Fruit fly (Drosophila melanogaster): ENCODE data around the gene CG32640.

CG32640 gene

dm6 chrX:13143100-13143499, 34.7 kb upstream of the CG32640 start (continued):
- TF ChIP-seq dmrt99B (tag; optimal IDR thresholded peaks at IDR 0.05): peak; percentile 74
- TF ChIP-seq CG7556 (GFP tag; optimal IDR thresholded peaks at IDR 0.05): no peak
- no peak for TF ChIP-seq CG31224 (GFP tag; IDR thresholded peaks at IDR 0.05)
- peak; percentile 21 for TF ChIP-seq ind (GFP tag; optimal IDR thresholded peaks at IDR 0.05)
- TF ChIP-seq CG4328 (GFP tag; optimal IDR thresholded peaks at IDR 0.05): no peak
- TF ChIP-seq CG17612 (GFP tag; IDR thresholded peaks at IDR 0.05): no peak
- TF ChIP-seq CG11723 (GFP tag; optimal IDR thresholded peaks at IDR 0.05): no peak
- peak; percentile 39 for TF ChIP-seq PHDP (tag; optimal IDR thresholded peaks at IDR 0.05)
- 0 out of 3 replicates have a peak, but pooled peaks have one; percentile 31 for TF ChIP-seq ase (GFP tag; IDR thresholded peaks at IDR 0.05)
- TF ChIP-seq chn (GFP tag; optimal IDR thresholded peaks at IDR 0.05): no peak
- no peak for TF ChIP-seq CG15514 (GFP tag; optimal IDR thresholded peaks at IDR 0.05)
- TF ChIP-seq al (GFP tag; IDR thresholded peaks at IDR 0.05): no peak
- 0 out of 2 replicates have a peak, but pooled peaks have one; percentile 53 for TF ChIP-seq CG14441 (GFP tag; IDR thresholded peaks at IDR 0.05)
- TF ChIP-seq Aef1 (GFP tag; IDR thresholded peaks at IDR 0.05): peak; percentile 31; the same call in 1 of the 3 replicates
- TF ChIP-seq D (optimal IDR thresholded peaks at IDR 0.05): no peak
- peak; percentile 23 for TF ChIP-seq D (GFP tag; optimal IDR thresholded peaks at IDR 0.05)
- TF ChIP-seq peb (GFP tag; IDR thresholded peaks at IDR 0.05): no peak
- TF ChIP-seq aop (GFP tag; IDR thresholded peaks at IDR 0.05): no peak
- TF ChIP-seq zf30C (GFP tag; optimal IDR thresholded peaks at IDR 0.05): no peak
- TF ChIP-seq HLH54F (GFP tag; optimal IDR thresholded peaks at IDR 0.05): no peak
- TF ChIP-seq CG13424 (tag; optimal IDR thresholded peaks at IDR 0.05): peak; percentile 55
- TF ChIP-seq CG12942 (GFP tag; optimal IDR thresholded peaks at IDR 0.05): no peak
- TF ChIP-seq crc (GFP tag; optimal IDR thresholded peaks at IDR 0.05): no peak
- TF ChIP-seq CG43689 (GFP tag; IDR thresholded peaks at IDR 0.05): no peak
- TF ChIP-seq cg (GFP tag; optimal IDR thresholded peaks at IDR 0.05): no peak
- TF ChIP-seq CG7357 (GFP tag; IDR thresholded peaks at IDR 0.05): no peak
- TF ChIP-seq br (optimal IDR thresholded peaks at IDR 0.05): no peak
- no peak for TF ChIP-seq Dip3 (GFP tag; optimal IDR thresholded peaks at IDR 0.05)
- TF ChIP-seq slp2 (GFP tag; optimal IDR thresholded peaks at IDR 0.05): no peak
- TF ChIP-seq Oaz (GFP tag; IDR thresholded peaks at IDR 0.05): no peak
- TF ChIP-seq CG13775 (GFP tag; optimal IDR thresholded peaks at IDR 0.05): peak; percentile 19
- peak; percentile 14 for TF ChIP-seq CoRest (tag; optimal IDR thresholded peaks at IDR 0.05)
- TF ChIP-seq CHES-1-like (GFP tag; optimal IDR thresholded peaks at IDR 0.05): no peak
- no peak for TF ChIP-seq hth (optimal IDR thresholded peaks at IDR 0.05)
- no peak for TF ChIP-seq cas (GFP tag; IDR thresholded peaks at IDR 0.05)
- TF ChIP-seq Dbx (GFP tag; IDR thresholded peaks at IDR 0.05): no peak
- no peak for TF ChIP-seq usp (GFP tag; optimal IDR thresholded peaks at IDR 0.05)
- TF ChIP-seq CG11456 (GFP tag; IDR thresholded peaks at IDR 0.05): 0 out of 3 replicates have a peak, but pooled peaks have one; percentile 40
- TF ChIP-seq CG14860 (GFP tag; IDR thresholded peaks at IDR 0.05; ENCODE audit: partially characterized antibody): no peak
- TF ChIP-seq Gsc (GFP tag; IDR thresholded peaks at IDR 0.05): no peak
- TF ChIP-seq Opbp (GFP tag; IDR thresholded peaks at IDR 0.05; ENCODE audit: partially characterized antibody): no peak
- TF ChIP-seq CG6272 (GFP tag; IDR thresholded peaks at IDR 0.05): no peak
- no peak for TF ChIP-seq CG9932 (GFP tag; IDR thresholded peaks at IDR 0.05)
- TF ChIP-seq Sin3A (optimal IDR thresholded peaks at IDR 0.05): no peak
- TF ChIP-seq CG4730 (GFP tag; IDR thresholded peaks at IDR 0.05): peak; percentile 54
- no peak for TF ChIP-seq ewg (GFP tag; optimal IDR thresholded peaks at IDR 0.05)
- no peak for TF ChIP-seq z (GFP tag; IDR thresholded peaks at IDR 0.05)
- no peak for TF ChIP-seq Bteb2 (GFP tag; optimal IDR thresholded peaks at IDR 0.05)
- TF ChIP-seq cad (GFP tag; optimal IDR thresholded peaks at IDR 0.05): no peak
- TF ChIP-seq CG13287 (GFP tag; IDR thresholded peaks at IDR 0.05; ENCODE audit: partially characterized antibody): no peak
- TF ChIP-seq rib (GFP tag; IDR thresholded peaks at IDR 0.05): no peak
- TF ChIP-seq Sry-β (GFP tag; optimal IDR thresholded peaks at IDR 0.05): no peak
- TF ChIP-seq CG10979 (tag; optimal IDR thresholded peaks at IDR 0.05): peak; percentile 33
- peak; percentile 65; the same call in 1 of the 2 replicates for TF ChIP-seq Xrp1 (GFP tag; IDR thresholded peaks at IDR 0.05)

Data from whole organism, embryonic.